Worm (Caenorhabditis elegans) whole organism, L4 larva: ENCODE measurements around the gene clhm-1.
A peak's percentile ranks its signal among the peaks of the same experiment; 100 is the strongest.

ENCODE experiments used
- F10B5.3 ChIP-seq: sonication (generic microtip); optimal IDR thresholded peaks from 2 replicates; lab custom pipeline; 2016; ENCODE audit warnings: mild to moderate bottlenecking, missing genetic modification characterization, missing compliant biosample characterization
- F49E8.2 ChIP-seq: sonication (generic microtip); optimal IDR thresholded peaks from 2 replicates; lab custom pipeline; 2016; ENCODE audit warnings: missing compliant biosample characterization, mild to moderate bottlenecking, missing genetic modification characterization, borderline replicate concordance
- T20F7.1 ChIP-seq: fragments of 200-800 bp; sonication (Bioruptor generic); optimal IDR thresholded peaks from 2 replicates; lab custom pipeline; 2018; ENCODE audit warnings: mild to moderate bottlenecking, missing genetic modification characterization, missing compliant biosample characterization
- T26A8.4 ChIP-seq: fragments of 200-800 bp; sonication (Bioruptor generic); IDR thresholded peaks from 2 replicates; pipeline ENCODE4 v1.3.6; 2022; ENCODE audit warnings: missing genetic modification characterization, missing compliant biosample characterization
- Y105C5A.15 ChIP-seq: fragments of 200-800 bp; sonication (Bioruptor generic); IDR thresholded peaks from 2 replicates; pipeline ENCODE4 v1.3.6; 2022; ENCODE audit warnings: missing genetic modification characterization, missing compliant biosample characterization
- Y48G9A.11 ChIP-seq: fragments of 200-800 bp; sonication (Bioruptor generic); IDR thresholded peaks from 2 replicates; pipeline ENCODE4 v1.3.6; 2022; ENCODE audit warnings: missing genetic modification reagents, missing genetic modification characterization, missing compliant biosample characterization
- Y5F2A.4 ChIP-seq: fragments of 200-800 bp; sonication (Bioruptor generic); optimal IDR thresholded peaks from 2 replicates; lab custom pipeline; 2018; ENCODE audit warnings: mild to moderate bottlenecking, missing genetic modification characterization, missing compliant biosample characterization
- aha-1 ChIP-seq: fragments of 150-350 bp; peaks from one replicate; lab custom pipeline; 2014; ENCODE audit warnings: missing biosample characterization, missing genetic modification characterization
- ama-1 ChIP-seq: fragments of 150-350 bp; optimal IDR thresholded peaks from 2 replicates; lab custom pipeline; 2014; ENCODE audit warnings: inconsistent platforms, mixed read lengths
- ces-1 ChIP-seq: fragments of 150-350 bp; sonication (generic microtip); optimal IDR thresholded peaks from 4 replicates; lab custom pipeline; 2014; ENCODE audit warnings: missing biosample characterization, missing genetic modification reagents, missing genetic modification characterization
- cey-2 ChIP-seq: sonication (generic microtip); optimal IDR thresholded peaks from 3 replicates; lab custom pipeline; 2017; ENCODE audit warnings: missing genetic modification characterization, mild to moderate bottlenecking, missing compliant biosample characterization, antibody characterized with exemption, borderline replicate concordance; ENCODE audit not compliant: insufficient read depth
- daf-12 ChIP-seq: fragments of 150-350 bp; optimal IDR thresholded peaks from 2 replicates; lab custom pipeline; 2014; ENCODE audit warnings: missing biosample characterization, missing genetic modification reagents, missing genetic modification characterization
- daf-16 ChIP-seq, 3 experiments: sonication (generic microtip); optimal IDR thresholded peaks; 2 replicates each; lab custom pipeline; 2016 to 2017; ENCODE audit warnings: missing genetic modification characterization in 3 of 3, missing genetic modification reagents in 3 of 3, mild to moderate bottlenecking in 2 of 3, missing compliant biosample characterization in 2 of 3, missing biosample characterization in 1 of 3, moderate library complexity in 1 of 3
- daf-19 ChIP-seq: fragments of 200-800 bp; sonication (Bioruptor generic); conservative IDR thresholded peaks from 2 replicates; pipeline ENCODE4 v1.3.6; 2022; ENCODE audit warnings: missing genetic modification characterization, missing compliant biosample characterization
- daf-8 ChIP-seq: fragments of 200-800 bp; sonication (Bioruptor generic); IDR thresholded peaks from 2 replicates; pipeline ENCODE4 v1.3.6; 2022; ENCODE audit warnings: missing genetic modification characterization, missing compliant biosample characterization
- dmd-6 ChIP-seq: fragments of 200-800 bp; sonication (Bioruptor generic); IDR thresholded peaks from 2 replicates; pipeline ENCODE4 v1.3.6; 2022; ENCODE audit warnings: missing genetic modification reagents, missing genetic modification characterization, missing compliant biosample characterization
- duxl-1 ChIP-seq: sonication (generic microtip); optimal IDR thresholded peaks from 2 replicates; lab custom pipeline; 2016; ENCODE audit warnings: mild to moderate bottlenecking, missing genetic modification characterization, moderate library complexity, missing compliant biosample characterization; ENCODE audit not compliant: poor library complexity
- egl-27 ChIP-seq: sonication (generic microtip); optimal IDR thresholded peaks from 3 replicates; lab custom pipeline; 2017; ENCODE audit warnings: missing biosample characterization, missing genetic modification reagents, missing genetic modification characterization
- egl-43 ChIP-seq: fragments of 200-800 bp; sonication (Bioruptor generic); IDR thresholded peaks from 2 replicates; pipeline ENCODE4 v1.3.6; 2022; ENCODE audit warnings: missing genetic modification reagents, missing genetic modification characterization, missing compliant biosample characterization
- fkh-10 ChIP-seq: fragments of 150-350 bp; optimal IDR thresholded peaks from 2 replicates; lab custom pipeline; 2014; ENCODE audit warnings: missing biosample characterization, missing genetic modification reagents, missing genetic modification characterization
- fos-1 ChIP-seq: fragments of 150-350 bp; optimal IDR thresholded peaks from 2 replicates; lab custom pipeline; 2014; ENCODE audit warnings: missing biosample characterization, missing genetic modification characterization
- hif-1 ChIP-seq, 2 experiments: sonication (generic microtip); optimal IDR thresholded peaks; 2 replicates each; lab custom pipeline; 2016 to 2017; ENCODE audit warnings: missing compliant biosample characterization in 2 of 2, missing genetic modification characterization in 2 of 2, missing genetic modification reagents in 2 of 2, missing genotype in 2 of 2, mild to moderate bottlenecking in 1 of 2
- hlh-11 ChIP-seq: fragments of 200-800 bp; sonication (Bioruptor generic); optimal IDR thresholded peaks from 2 replicates; lab custom pipeline; 2018; ENCODE audit warnings: mild to moderate bottlenecking, missing genetic modification characterization, missing compliant biosample characterization
- hlh-30 ChIP-seq: sonication (generic microtip); optimal IDR thresholded peaks from 2 replicates; lab custom pipeline; 2017; ENCODE audit warnings: antibody characterized with exemption, mild to moderate bottlenecking, missing genetic modification characterization, missing compliant biosample characterization; ENCODE audit not compliant: insufficient read depth
- hmg-1.1 ChIP-seq: fragments of 200-800 bp; sonication (Bioruptor generic); IDR thresholded peaks from 2 replicates; pipeline ENCODE4 v1.3.6; 2022; ENCODE audit warnings: missing genetic modification reagents, missing genetic modification characterization, missing compliant biosample characterization
- lin-15B ChIP-seq: fragments of 150-350 bp; sonication (generic microtip); optimal IDR thresholded peaks from 3 replicates; lab custom pipeline; 2014; ENCODE audit warnings: missing biosample characterization, missing genetic modification characterization
- lin-39 ChIP-seq: fragments of 150-350 bp; optimal IDR thresholded peaks from 2 replicates; lab custom pipeline; 2014; ENCODE audit warnings: missing biosample characterization, missing genetic modification reagents, missing genetic modification characterization
- lsy-2 ChIP-seq, 2 experiments: fragments of 150-350 bp in 1 of 2; sonication (generic microtip) in 1 of 2; optimal IDR thresholded peaks; 2 replicates each; lab custom pipeline; 2014 to 2017; ENCODE audit warnings: missing biosample characterization in 2 of 2, missing genetic modification characterization in 2 of 2
- madf-5 ChIP-seq, 2 experiments: fragments of 200-800 bp; sonication (Bioruptor generic); IDR thresholded peaks; 2 replicates each; pipeline ENCODE4 v1.3.6; 2022; ENCODE audit warnings: missing compliant biosample characterization in 2 of 2, missing genetic modification characterization in 2 of 2
- mdl-1 ChIP-seq, 2 experiments: fragments of 150-350 bp in 1 of 2; sonication (generic microtip) in 1 of 2; optimal IDR thresholded peaks; 2 replicates each; lab custom pipeline; 2014 to 2017; ENCODE audit warnings: missing biosample characterization in 2 of 2, missing genetic modification characterization in 2 of 2
- mxl-3 ChIP-seq: fragments of 200-800 bp; sonication (Bioruptor generic); optimal IDR thresholded peaks from 2 replicates; lab custom pipeline; 2018; ENCODE audit warnings: mild to moderate bottlenecking, missing genetic modification characterization, missing compliant biosample characterization
- nhr-102 ChIP-seq: sonication (generic microtip); optimal IDR thresholded peaks from 2 replicates; lab custom pipeline; 2016; ENCODE audit warnings: mild to moderate bottlenecking, missing genetic modification characterization, moderate library complexity, missing compliant biosample characterization
- nhr-237 ChIP-seq: sonication (generic microtip); optimal IDR thresholded peaks from 2 replicates; lab custom pipeline; 2017; ENCODE audit warnings: missing biosample characterization, missing genetic modification characterization
- pqm-1 ChIP-seq: sonication (generic microtip); optimal IDR thresholded peaks from 2 replicates; lab custom pipeline; 2017; ENCODE audit warnings: missing biosample characterization, missing genetic modification characterization
- rbr-2 ChIP-seq: sonication (generic microtip); optimal IDR thresholded peaks from 2 replicates; lab custom pipeline; 2016; ENCODE audit warnings: missing genotype, missing genetic modification characterization, missing compliant biosample characterization
- saeg-2 ChIP-seq: fragments of 200-800 bp; sonication (Bioruptor generic); IDR thresholded peaks from 2 replicates; pipeline ENCODE4 v1.3.6; 2022; ENCODE audit warnings: missing genetic modification reagents, missing genetic modification characterization, missing compliant biosample characterization
- snpc-1.2 ChIP-seq: fragments of 200-800 bp; sonication (Bioruptor generic); IDR thresholded peaks from 2 replicates; pipeline ENCODE4 v1.3.6; 2022; ENCODE audit warnings: missing genetic modification reagents, missing genetic modification characterization, missing compliant biosample characterization
- snpc-4 ChIP-seq: fragments of 150-350 bp; optimal IDR thresholded peaks from 2 replicates; lab custom pipeline; 2014; ENCODE audit warnings: missing biosample characterization, missing genetic modification characterization
- spr-3 ChIP-seq: fragments of 200-800 bp; sonication (Bioruptor generic); optimal IDR thresholded peaks from 2 replicates; lab custom pipeline; 2018; ENCODE audit warnings: mild to moderate bottlenecking, missing genetic modification characterization, missing compliant biosample characterization
- tag-97 ChIP-seq: fragments of 200-800 bp; sonication (Bioruptor generic); IDR thresholded peaks from 2 replicates; pipeline ENCODE4 v1.3.6; 2022; ENCODE audit warnings: missing genetic modification characterization, missing compliant biosample characterization
- tra-1 ChIP-seq: fragments of 200-800 bp; sonication (Bioruptor generic); IDR thresholded peaks from 2 replicates; pipeline ENCODE4 v1.3.6; 2022; ENCODE audit warnings: missing genetic modification reagents, missing genetic modification characterization, missing compliant biosample characterization
- vab-7 ChIP-seq: fragments of 200-800 bp; sonication (Bioruptor generic); IDR thresholded peaks from 2 replicates; pipeline ENCODE4 v1.3.6; 2022; ENCODE audit warnings: missing genetic modification reagents, missing genetic modification characterization, missing compliant biosample characterization
- zag-1 ChIP-seq: fragments of 150-350 bp; optimal IDR thresholded peaks from 2 replicates; lab custom pipeline; 2014; ENCODE audit warnings: missing biosample characterization, missing genetic modification characterization
- zfp-2 ChIP-seq: sonication (generic microtip); optimal IDR thresholded peaks from 2 replicates; lab custom pipeline; 2016; ENCODE audit warnings: mild to moderate bottlenecking, missing genetic modification characterization, missing compliant biosample characterization
- zfp-3 ChIP-seq: fragments of 200-800 bp; sonication (Bioruptor generic); conservative IDR thresholded peaks from 2 replicates; pipeline ENCODE4 v1.3.6; 2022; ENCODE audit warnings: missing genetic modification reagents, missing genetic modification characterization, missing compliant biosample characterization
- zip-11 ChIP-seq: fragments of 200-800 bp; sonication (Bioruptor generic); IDR thresholded peaks from 2 replicates; pipeline ENCODE4 v1.3.6; 2022; ENCODE audit warnings: missing genetic modification characterization, missing compliant biosample characterization
- zip-2 ChIP-seq: fragments of 150-350 bp; optimal IDR thresholded peaks from 2 replicates; lab custom pipeline; 2014; ENCODE audit warnings: missing biosample characterization, missing genetic modification characterization

The clhm-1 gene

ce11 chrII:6858835-6859234 is 12.0 kb downstream of the clhm-1 start (continued):
- TF ChIP-seq egl-43 (GFP tag; lab: Robert Waterston, UW), result no peak
- peak; percentile 53 for TF ChIP-seq mxl-3 (GFP tag; lab: Kevin White, UChicago)
- no peak for TF ChIP-seq snpc-4 (tag; lab: Kevin White, UChicago)
- TF ChIP-seq hlh-11, result peak; percentile 60
- TF ChIP-seq pqm-1, result peak; percentile 34
- no peak for TF ChIP-seq F49E8.2 (tag; lab: Kevin White, UChicago)
- TF ChIP-seq tra-1 (GFP tag; lab: Robert Waterston, UW), result no peak
- no peak for TF ChIP-seq Y48G9A.11 (GFP tag; lab: Robert Waterston, UW)
- peak; percentile 17 for TF ChIP-seq rbr-2
- no peak for TF ChIP-seq ama-1 (lab: Kevin White, UChicago)
- TF ChIP-seq dmd-6 (GFP tag; lab: Robert Waterston, UW), result peak; percentile 46; the same call in 1 of the 2 replicates
- no peak for TF ChIP-seq mdl-1 (tag; optimal IDR thresholded peaks at IDR 0.05; lab: Kevin White, UChicago)
- no peak for TF ChIP-seq zip-11 (GFP tag; lab: Robert Waterston, UW)
- TF ChIP-seq daf-19 (GFP tag; lab: Robert Waterston, UW), result no peak
- no peak for TF ChIP-seq tag-97 (GFP tag; lab: Robert Waterston, UW)
- TF ChIP-seq aha-1, result no peak
- no peak for TF ChIP-seq lin-15B (tag; lab: Kevin White, UChicago)
- TF ChIP-seq T26A8.4 (GFP tag; lab: Robert Waterston, UW), result no peak
- no peak for TF ChIP-seq lin-39 (tag; lab: Kevin White, UChicago)
- TF ChIP-seq zfp-3, result no peak
- no peak for TF ChIP-seq fkh-10 (GFP tag; lab: Kevin White, UChicago)
- no peak for TF ChIP-seq daf-8
- no peak for TF ChIP-seq cey-2
- TF ChIP-seq daf-12 (tag; lab: Kevin White, UChicago), result no peak
- peak; percentile 4 for TF ChIP-seq hlh-30
- TF ChIP-seq zag-1 (tag; lab: Kevin White, UChicago), result no peak
- TF ChIP-seq hif-1 (tag; optimal IDR thresholded peaks at IDR 0.05; lab: Kevin White, UChicago), result peak in 1 of 2 experiments; percentile 2

DNA sequence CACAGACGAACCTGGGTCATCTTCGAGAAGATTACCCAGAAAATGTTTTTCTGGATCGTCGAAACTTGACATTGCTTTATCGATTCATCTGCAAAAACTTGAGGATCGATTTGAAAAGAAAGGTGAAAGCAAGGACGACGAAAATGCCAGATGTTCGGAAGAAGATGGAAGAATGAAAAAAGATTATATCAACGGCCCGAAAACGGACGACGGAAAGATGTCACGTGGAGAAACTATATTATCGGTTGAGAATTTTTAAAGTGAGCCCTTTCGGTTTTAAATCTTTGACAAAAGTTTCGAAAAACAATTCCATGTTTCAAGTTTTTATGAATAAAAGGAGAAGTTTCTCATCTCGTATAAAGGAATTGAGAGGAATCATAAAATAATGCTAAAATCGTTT is 12.6 kb downstream of the clhm-1 start, which contains the start of gene dnj-5:
dnj-5 (minus strand) TSS at position 101 of the 400 bp plus-strand sequence.
- TF ChIP-seq dmd-6 (GFP tag; lab: Robert Waterston, UW) (no peak), spr-3 (GFP tag; lab: Kevin White, UChicago) (no peak), duxl-1 (tag; lab: Kevin White, UChicago) (no peak), hmg-1.1 (GFP tag; lab: Robert Waterston, UW) (no peak), aha-1 (peak; percentile 50)

ce11 chrII:6853059-6853466 is 17.7 kb downstream of the clhm-1 start:
- TF ChIP-seq lin-15B (tag; lab: Kevin White, UChicago), result no peak
- TF ChIP-seq zfp-2, result no peak
- TF ChIP-seq lsy-2 (tag; optimal IDR thresholded peaks at IDR 0.05; lab: Kevin White, UChicago), result peak; percentile 9 to 58
- peak; percentile 51 for TF ChIP-seq nhr-102 (tag; lab: Kevin White, UChicago)
- TF ChIP-seq F10B5.3 (tag; lab: Kevin White, UChicago), result no peak
- no peak for TF ChIP-seq nhr-237 (tag; lab: Kevin White, UChicago)
- peak; percentile 73 for TF ChIP-seq snpc-1.2 (GFP tag; lab: Robert Waterston, UW)
- peak; percentile 14 for TF ChIP-seq Y5F2A.4 (GFP tag; lab: Kevin White, UChicago)
- peak; percentile 18 to 74; a peak in 1 of 4 replicates for TF ChIP-seq madf-5 (GFP tag; IDR thresholded peaks at IDR 0.05; lab: Robert Waterston, UW)
- TF ChIP-seq T20F7.1, result no peak
- TF ChIP-seq ces-1 (GFP tag; lab: Kevin White, UChicago), result no peak
- peak; percentile 51 for TF ChIP-seq zip-2
- TF ChIP-seq daf-16 (GFP tag; optimal IDR thresholded peaks at IDR 0.05; lab: Kevin White, UChicago), result peak; percentile 63 to 80
- TF ChIP-seq daf-16 (tag; optimal IDR thresholded peaks at IDR 0.05; lab: Kevin White, UChicago), result peak; percentile 11
- TF ChIP-seq zag-1 (tag; lab: Kevin White, UChicago), result no peak
- peak; percentile 73 for TF ChIP-seq Y105C5A.15
- peak; percentile 81 for TF ChIP-seq vab-7 (GFP tag; lab: Robert Waterston, UW)
- no peak for TF ChIP-seq fos-1
- peak; percentile 62; the same call in 1 of the 2 replicates for TF ChIP-seq tra-1 (GFP tag; lab: Robert Waterston, UW)
- TF ChIP-seq saeg-2 (GFP tag; lab: Robert Waterston, UW), result 0 out of 2 replicates have a peak, but pooled peaks have one; percentile 28
- 0 out of 2 replicates have a peak, but pooled peaks have one; percentile 36 for TF ChIP-seq zip-11 (GFP tag; lab: Robert Waterston, UW)
- TF ChIP-seq egl-27 (tag; lab: Kevin White, UChicago), result no peak
